Fruit fly (Drosophila melanogaster): Measurements from ENCODE around the gene CG6931.

dm6 chr3L:12016186-12016585, 25.6 kb downstream of the CG6931 start:
- TF ChIP-seq Sin3A (optimal IDR thresholded peaks at IDR 0.05) = no peak
- no peak for TF ChIP-seq h (optimal IDR thresholded peaks at IDR 0.05)
